Fruit fly (Drosophila melanogaster) whole organism, embryonic: ENCODE data around the gene CG31542.
A peak's percentile ranks its signal among the peaks of the same experiment; 100 is the strongest.

Source experiments
- ATbp ChIP-seq: fragments of 200-800 bp; sonication (Bioruptor generic); optimal IDR thresholded peaks from 2 replicates; lab custom pipeline; 2017; ENCODE audit warnings: missing biosample characterization, mild to moderate bottlenecking, missing genetic modification characterization, missing genetic modification reagents
- Atf-2 ChIP-seq: fragments of 200-800 bp; sonication (Bioruptor generic); optimal IDR thresholded peaks from 2 replicates; lab custom pipeline; 2016; ENCODE audit warnings: missing biosample characterization, missing genetic modification characterization
- BtbVII ChIP-seq: fragments of 200-800 bp; sonication (Bioruptor generic); optimal IDR thresholded peaks from 3 replicates; lab custom pipeline; 2017; ENCODE audit warnings: missing biosample characterization, mild to moderate bottlenecking, missing genetic modification characterization
- Bteb2 ChIP-seq: fragments of 200-800 bp; sonication (Bioruptor generic); optimal IDR thresholded peaks from 2 replicates; lab custom pipeline; 2016; ENCODE audit warnings: missing biosample characterization, missing genetic modification characterization
- CG10267 ChIP-seq: fragments of 200-800 bp; sonication (Bioruptor generic); optimal IDR thresholded peaks from 2 replicates; lab custom pipeline; 2018; ENCODE audit warnings: missing biosample characterization, mild to moderate bottlenecking, missing genetic modification characterization, moderate library complexity
- CG10274 ChIP-seq: fragments of 200-800 bp; sonication (Bioruptor generic); optimal IDR thresholded peaks from 3 replicates; lab custom pipeline; 2017; ENCODE audit warnings: missing biosample characterization, mild to moderate bottlenecking, missing genetic modification characterization
- CG12299 ChIP-seq: fragments of 200-800 bp; sonication (Bioruptor generic); optimal IDR thresholded peaks from 2 replicates; lab custom pipeline; 2018; ENCODE audit warnings: missing biosample characterization, mild to moderate bottlenecking, missing genetic modification characterization
- CG12659 ChIP-seq: fragments of 200-800 bp; sonication (Bioruptor generic); optimal IDR thresholded peaks from 3 replicates; lab custom pipeline; 2017; ENCODE audit warnings: mild to moderate bottlenecking, missing biosample characterization, missing genetic modification reagents, missing genetic modification characterization
- CG13775 ChIP-seq: fragments of 200-800 bp; sonication (Bioruptor generic); optimal IDR thresholded peaks from 3 replicates; lab custom pipeline; 2017; ENCODE audit warnings: missing biosample characterization, mild to moderate bottlenecking, missing genetic modification characterization
- CG15514 ChIP-seq: fragments of 200-800 bp; sonication (Bioruptor generic); optimal IDR thresholded peaks from 3 replicates; lab custom pipeline; 2017; ENCODE audit warnings: missing biosample characterization, missing genetic modification characterization, mild to moderate bottlenecking, moderate library complexity, missing genetic modification reagents
- CG17186 ChIP-seq: fragments of 200-800 bp; sonication (Bioruptor generic); optimal IDR thresholded peaks from 3 replicates; lab custom pipeline; 2017; ENCODE audit warnings: missing biosample characterization, missing genetic modification reagents, missing genetic modification characterization
- CG17328 ChIP-seq: fragments of 200-800 bp; sonication (Bioruptor generic); IDR thresholded peaks from 2 replicates; pipeline ENCODE4 v1.3.6; 2022; ENCODE audit warnings: missing biosample characterization, missing genetic modification characterization
- CG17361 ChIP-seq: fragments of 200-800 bp; sonication (Bioruptor generic); IDR thresholded peaks from 3 replicates; pipeline ENCODE4 v1.3.6; 2022; ENCODE audit warnings: missing biosample characterization, missing genetic modification characterization
- CG2120 ChIP-seq: fragments of 200-800 bp; sonication (Bioruptor generic); optimal IDR thresholded peaks from 3 replicates; lab custom pipeline; 2016; ENCODE audit warnings: missing biosample characterization, missing genetic modification characterization
- CG2202 ChIP-seq: fragments of 200-800 bp; sonication (Bioruptor generic); optimal IDR thresholded peaks from 2 replicates; lab custom pipeline; 2018; ENCODE audit warnings: missing biosample characterization, mild to moderate bottlenecking, missing genetic modification characterization
- CG34224 ChIP-seq: fragments of 200-800 bp; sonication (Bioruptor generic); IDR thresholded peaks from 3 replicates; pipeline ENCODE4 v1.3.6; 2022; ENCODE audit warnings: missing biosample characterization, missing genetic modification characterization; ENCODE audit not compliant: partially characterized antibody
- CG4360 ChIP-seq: fragments of 200-800 bp; sonication (Bioruptor generic); IDR thresholded peaks from 2 replicates; pipeline ENCODE4 v1.3.6; 2022; ENCODE audit warnings: missing biosample characterization, missing genetic modification characterization
- CG4617 ChIP-seq: fragments of 200-800 bp; sonication (Bioruptor generic); optimal IDR thresholded peaks from 3 replicates; lab custom pipeline; 2016; ENCODE audit warnings: missing biosample characterization, missing genetic modification characterization, borderline replicate concordance
- CG6175 ChIP-seq: fragments of 200-800 bp; sonication (Bioruptor generic); IDR thresholded peaks from 3 replicates; pipeline ENCODE4 v1.3.6; 2022; ENCODE audit warnings: missing biosample characterization, missing genetic modification characterization
- CG6689 ChIP-seq: fragments of 200-800 bp; sonication (Bioruptor generic); IDR thresholded peaks from 2 replicates; pipeline ENCODE4 v1.3.6; 2022; ENCODE audit warnings: missing biosample characterization, missing genetic modification characterization
- CG7556 ChIP-seq: fragments of 200-800 bp; sonication (Bioruptor generic); optimal IDR thresholded peaks from 2 replicates; lab custom pipeline; 2017; ENCODE audit warnings: missing biosample characterization, mild to moderate bottlenecking, missing genetic modification characterization
- CG9215 ChIP-seq: fragments of 200-800 bp; sonication (Bioruptor generic); IDR thresholded peaks from 2 replicates; pipeline ENCODE4 v1.3.6; 2022; ENCODE audit warnings: missing biosample characterization, missing genetic modification characterization
- CG9797 ChIP-seq: fragments of 200-800 bp; sonication (Bioruptor generic); optimal IDR thresholded peaks from 3 replicates; lab custom pipeline; 2018; ENCODE audit warnings: missing biosample characterization, mild to moderate bottlenecking, missing genetic modification characterization
- CHES-1-like ChIP-seq: fragments of 200-800 bp; sonication (Bioruptor generic); optimal IDR thresholded peaks from 2 replicates; lab custom pipeline; 2016; ENCODE audit warnings: missing biosample characterization, missing genetic modification characterization
- D19A ChIP-seq: fragments of 200-800 bp; optimal IDR thresholded peaks from 3 replicates; lab custom pipeline; 2019; ENCODE audit warnings: missing biosample characterization, mild to moderate bottlenecking, missing genetic modification characterization, moderate library complexity
- Elba2 ChIP-seq: fragments of 200-800 bp; sonication (Bioruptor generic); optimal IDR thresholded peaks from 3 replicates; lab custom pipeline; 2016; ENCODE audit warnings: missing biosample characterization, missing genetic modification characterization
- H15 ChIP-seq: fragments of 200-800 bp; sonication (Bioruptor generic); IDR thresholded peaks from 3 replicates; pipeline ENCODE4 v1.3.6; 2022; ENCODE audit warnings: missing biosample characterization, missing genetic modification characterization
- MESR4 ChIP-seq: fragments of 200-800 bp; sonication (Bioruptor generic); optimal IDR thresholded peaks from 2 replicates; lab custom pipeline; 2018; ENCODE audit warnings: missing biosample characterization, mild to moderate bottlenecking, missing genetic modification characterization, moderate library complexity
- Med ChIP-seq: fragments of 200-800 bp; sonication (Bioruptor generic); peaks from one replicate; lab custom pipeline; 2016; ENCODE audit warnings: missing biosample characterization, missing genetic modification characterization, mild to moderate bottlenecking, inconsistent platforms, moderate library complexity
- Mes4 ChIP-seq: fragments of 200-800 bp; sonication (Bioruptor generic); optimal IDR thresholded peaks from 2 replicates; lab custom pipeline; 2016; ENCODE audit warnings: missing biosample characterization, missing genetic modification characterization
- Nf-YC ChIP-seq: fragments of 200-800 bp; optimal IDR thresholded peaks from 3 replicates; lab custom pipeline; 2019; ENCODE audit warnings: missing biosample characterization, mild to moderate bottlenecking, missing genetic modification characterization, moderate library complexity
- Vsx1 ChIP-seq: fragments of 200-800 bp; sonication (Bioruptor generic); optimal IDR thresholded peaks from 2 replicates; lab custom pipeline; 2017; ENCODE audit warnings: missing biosample characterization, mild to moderate bottlenecking, missing genetic modification characterization, missing genetic modification reagents
- Xbp1 ChIP-seq: fragments of 200-800 bp; sonication (Bioruptor generic); optimal IDR thresholded peaks from 3 replicates; lab custom pipeline; 2016; ENCODE audit warnings: missing biosample characterization, mild to moderate bottlenecking, missing genetic modification characterization
- al ChIP-seq: fragments of 200-800 bp; sonication (Bioruptor generic); IDR thresholded peaks from 2 replicates; pipeline ENCODE4 v1.3.6; 2022; ENCODE audit warnings: missing biosample characterization, missing genetic modification characterization
- ase ChIP-seq: fragments of 200-800 bp; sonication (Bioruptor generic); IDR thresholded peaks from 3 replicates; pipeline ENCODE4 v1.3.6; 2022; ENCODE audit warnings: missing biosample characterization, missing genetic modification characterization
- danr ChIP-seq: fragments of 200-800 bp; sonication (Bioruptor generic); IDR thresholded peaks from 2 replicates; pipeline ENCODE4 v1.3.6; 2022; ENCODE audit warnings: missing biosample characterization, missing genetic modification characterization
- dmrt11E ChIP-seq: fragments of 200-800 bp; sonication (Bioruptor generic); optimal IDR thresholded peaks from 3 replicates; lab custom pipeline; 2018; ENCODE audit warnings: missing biosample characterization, mild to moderate bottlenecking, missing genetic modification characterization, moderate library complexity
- dpn ChIP-seq, 2 experiments: fragments of 200-800 bp; sonication (Bioruptor generic); optimal IDR thresholded peaks; 3 replicates each; lab custom pipeline; 2016; ENCODE audit warnings: missing biosample characterization in 2 of 2, missing genetic modification characterization in 2 of 2
- ems ChIP-seq: fragments of 200-800 bp; sonication (Bioruptor generic); optimal IDR thresholded peaks from 3 replicates; lab custom pipeline; 2016; ENCODE audit warnings: missing biosample characterization, missing genetic modification characterization
- fd64A ChIP-seq: fragments of 200-800 bp; sonication (Bioruptor generic); optimal IDR thresholded peaks from 3 replicates; lab custom pipeline; 2018; ENCODE audit warnings: missing biosample characterization, mild to moderate bottlenecking, missing genetic modification characterization
- fd96Cb ChIP-seq: fragments of 200-800 bp; sonication (Bioruptor generic); optimal IDR thresholded peaks from 2 replicates; lab custom pipeline; 2018; ENCODE audit warnings: missing biosample characterization, mild to moderate bottlenecking, missing genetic modification characterization, moderate library complexity
- ftz-f1 ChIP-seq: fragments of 200-800 bp; sonication (Bioruptor generic); optimal IDR thresholded peaks from 2 replicates; lab custom pipeline; 2016; ENCODE audit warnings: missing biosample characterization, missing genetic modification characterization
- grau ChIP-seq: fragments of 200-800 bp; optimal IDR thresholded peaks from 3 replicates; lab custom pipeline; 2019; ENCODE audit warnings: missing biosample characterization, mild to moderate bottlenecking, missing genetic modification characterization, moderate library complexity
- nerfin-1 ChIP-seq: fragments of 200-800 bp; sonication (Bioruptor generic); optimal IDR thresholded peaks from 3 replicates; lab custom pipeline; 2019; ENCODE audit warnings: missing biosample characterization, mild to moderate bottlenecking, missing genetic modification characterization, moderate library complexity
- nmo ChIP-seq: fragments of 200-800 bp; sonication (Bioruptor generic); optimal IDR thresholded peaks from 2 replicates; lab custom pipeline; 2018; ENCODE audit warnings: missing biosample characterization, mild to moderate bottlenecking, missing genetic modification characterization, moderate library complexity
- phol ChIP-seq: fragments of 200-800 bp; sonication (Bioruptor generic); optimal IDR thresholded peaks from 3 replicates; lab custom pipeline; 2018; ENCODE audit warnings: missing biosample characterization, mild to moderate bottlenecking, missing genetic modification characterization, moderate library complexity
- run ChIP-seq: fragments of 200-800 bp; sonication (Bioruptor generic); optimal IDR thresholded peaks from 3 replicates; lab custom pipeline; 2018; ENCODE audit warnings: missing biosample characterization, mild to moderate bottlenecking, missing genetic modification characterization
- sd ChIP-seq: fragments of 200-800 bp; sonication (Bioruptor generic); optimal IDR thresholded peaks from 3 replicates; lab custom pipeline; 2018; ENCODE audit warnings: missing biosample characterization, mild to moderate bottlenecking, missing genetic modification characterization, moderate library complexity
- z ChIP-seq: fragments of 200-800 bp; sonication (Bioruptor generic); IDR thresholded peaks from 3 replicates; pipeline ENCODE4 v1.3.6; 2022; ENCODE audit warnings: missing biosample characterization, missing genetic modification characterization
- zen ChIP-seq: fragments of 200-800 bp; sonication (Bioruptor generic); optimal IDR thresholded peaks from 3 replicates; lab custom pipeline; 2018; ENCODE audit warnings: missing biosample characterization, mild to moderate bottlenecking, missing genetic modification characterization, moderate library complexity

The CG31542 gene

dm6 chr3R:5354373-5355134 is 14.8 kb upstream of the CG31542 start, which contains the start of the genes CG11999 and CG1161 (continued):
- TF ChIP-seq ATbp (GFP tag; lab: Kevin White, UChicago) (no peak), Vsx1 (GFP tag; lab: Kevin White, UChicago) (peak; percentile 96), CG4617 (GFP tag; lab: Kevin White, UChicago) (peak; percentile 49), fd64A (GFP tag; lab: Kevin White, UChicago) (no peak), CHES-1-like (GFP tag; lab: Kevin White, UChicago) (no peak), dmrt11E (tag; lab: Kevin White, UChicago) (peak; percentile 9), zen (peak; percentile 40), dpn (GFP tag; optimal IDR thresholded peaks at IDR 0.05; lab: Kevin White, UChicago) (no peak), CG9215 (GFP tag; lab: Robert Waterston, UW) (no peak), z (no peak), CG17186 (peak; percentile 26), CG13775 (GFP tag; lab: Kevin White, UChicago) (peak; percentile 10), ase (no peak), CG6689 (GFP tag; lab: Robert Waterston, UW) (no peak), run (no peak), nmo (GFP tag; lab: Kevin White, UChicago) (peak; percentile 55), Xbp1 (GFP tag; lab: Kevin White, UChicago) (peak; percentile 93), CG12659 (GFP tag; lab: Kevin White, UChicago) (peak; percentile 52), CG12299 (tag; lab: Kevin White, UChicago) (no peak), al (GFP tag; lab: Robert Waterston, UW) (no peak), fd96Cb (tag; lab: Kevin White, UChicago) (no peak), phol (peak; percentile 63), CG15514 (GFP tag; lab: Kevin White, UChicago) (peak; percentile 99), CG17361 (peak; percentile 60; the same call in 2 of the 3 replicates), grau (peak; percentile 18), danr (no peak), Bteb2 (GFP tag; lab: Kevin White, UChicago) (no peak), CG2120 (GFP tag; lab: Kevin White, UChicago) (peak; percentile 40), H15 (GFP tag; lab: Robert Waterston, UW) (no peak), CG7556 (GFP tag; lab: Kevin White, UChicago) (peak; percentile 17), D19A (tag; lab: Kevin White, UChicago) (peak; percentile 14), Nf-YC (peak; percentile 94), CG9797 (peak; percentile 69)

dm6 chr3R:5355135-5355493 is 14.2 kb upstream of the CG31542 start:
- TF ChIP-seq CG4360 (GFP tag; lab: Robert Waterston, UW): peak; percentile 59; the same call in 1 of the 2 replicates
- TF ChIP-seq Elba2 (GFP tag; lab: Kevin White, UChicago): no peak
- TF ChIP-seq MESR4 (GFP tag; lab: Kevin White, UChicago): peak; percentile 82
- TF ChIP-seq BtbVII (GFP tag; lab: Kevin White, UChicago): no peak
- TF ChIP-seq CG4617 (GFP tag; lab: Kevin White, UChicago): peak; percentile 17
- no peak for TF ChIP-seq ems (GFP tag; lab: Kevin White, UChicago)
- TF ChIP-seq CG17328 (GFP tag; lab: Robert Waterston, UW): no peak
- no peak for TF ChIP-seq CG10267 (tag; lab: Kevin White, UChicago)
- 0 out of 3 replicates have a peak, but pooled peaks have one; percentile 13 for TF ChIP-seq CG34224 (GFP tag; lab: Robert Waterston, UW)
- no peak for TF ChIP-seq CG10274 (GFP tag; lab: Kevin White, UChicago)
- TF ChIP-seq Atf-2 (GFP tag; lab: Kevin White, UChicago): no peak
- TF ChIP-seq CG6175 (GFP tag; lab: Robert Waterston, UW): 0 out of 3 replicates have a peak, but pooled peaks have one; percentile 6
- no peak for TF ChIP-seq Mes4
- peak; percentile 50 for TF ChIP-seq Med (GFP tag; lab: Kevin White, UChicago)
- TF ChIP-seq ftz-f1 (GFP tag; lab: Kevin White, UChicago): peak; percentile 46
- peak; percentile 38 for TF ChIP-seq sd (tag; lab: Kevin White, UChicago)
- TF ChIP-seq CG2202: no peak
- no peak for TF ChIP-seq nerfin-1 (tag; lab: Kevin White, UChicago)
